Worm (Caenorhabditis elegans) whole organism, L2 larva: Measurements from ENCODE around the gene ssna-1.

Experiments used
- elt-1 ChIP-seq: fragments of 150-350 bp; optimal IDR thresholded peaks from 2 replicates; lab custom pipeline; 2014; ENCODE audit warnings: missing biosample characterization, missing genetic modification characterization
- nhr-77 ChIP-seq: fragments of 150-350 bp; optimal IDR thresholded peaks from 2 replicates; lab custom pipeline; 2014; ENCODE audit warnings: missing biosample characterization, missing genetic modification characterization
- unc-62 ChIP-seq: fragments of 150-350 bp; optimal IDR thresholded peaks from 2 replicates; lab custom pipeline; 2014; ENCODE audit warnings: missing biosample characterization, missing genetic modification reagents, missing genetic modification characterization

ce11 chrIV:372146-372789 is 15.6 kb upstream of the ssna-1 start:
- TF ChIP-seq elt-1 (tag; lab: Kevin White, UChicago) (no peak), unc-62 (no peak), nhr-77 (tag; lab: Kevin White, UChicago) (no peak)
